Worm (Caenorhabditis elegans) whole organism, L4/young adult: ENCODE measurements around the gene F17E5.2.

Experiments
- dao-5 ChIP-seq: sonication (generic microtip); optimal IDR thresholded peaks from 2 replicates; lab custom pipeline; 2016; ENCODE audit warnings: missing genotype, missing genetic modification characterization, moderate library complexity, missing compliant biosample characterization
- him-1 ChIP-seq: sonication (generic microtip); optimal IDR thresholded peaks from 2 replicates; lab custom pipeline; 2016; ENCODE audit warnings: missing genotype, missing genetic modification reagents, missing genetic modification characterization, missing compliant biosample characterization

ce11 chrX:12413941-12414340, 19.9 kb downstream of the F17E5.2 start, which contains the start of gene lin-2:
- TF ChIP-seq him-1 (tag; lab: Kevin White, UChicago) (no peak), dao-5 (tag; lab: Kevin White, UChicago) (no peak)
